Worm (Caenorhabditis elegans): ENCODE results near the gene znfx-1.

znfx-1 gene

ce11 chrII:9231240-9231639, 17.8 kb downstream of the znfx-1 start, which contains the start of gene gst-13:
gst-13 (plus strand) TSS chrII:9231457.
- TF ChIP-seq lin-13 (tag; optimal IDR thresholded peaks at IDR 0.05) (no peak), ham-2 (GFP tag; optimal IDR thresholded peaks at IDR 0.05) (no peak), mls-2 (tag; optimal IDR thresholded peaks at IDR 0.05) (no peak), cnd-1 (tag; optimal IDR thresholded peaks at IDR 0.05) (no peak), sptf-1 (tag; optimal IDR thresholded peaks at IDR 0.05) (no peak), M03D4.4 (tag; optimal IDR thresholded peaks at IDR 0.05) (no peak), ceh-39 (tag; optimal IDR thresholded peaks at IDR 0.05) (no peak), sem-2 (GFP tag; optimal IDR thresholded peaks at IDR 0.05) (no peak), lsy-2 (tag; optimal IDR thresholded peaks at IDR 0.05) (no peak), drap-1 (GFP tag; optimal IDR thresholded peaks at IDR 0.05) (no peak), pha-4 (tag; optimal IDR thresholded peaks at IDR 0.05) (no peak)

- TF ChIP-seq unc-62 (GFP tag; optimal IDR thresholded peaks at IDR 0.05) (no peak), blmp-1 (tag; optimal IDR thresholded peaks at IDR 0.05) (peak; percentile 89), drap-1 (GFP tag; optimal IDR thresholded peaks at IDR 0.05) (no peak), nhr-2 (tag; optimal IDR thresholded peaks at IDR 0.05) (no peak), ztf-11 (tag; optimal IDR thresholded peaks at IDR 0.05) (no peak), elt-1 (tag; optimal IDR thresholded peaks at IDR 0.05; ENCODE audit: borderline replicate concordance, insufficient read depth) (no peak), cnd-1 (tag; optimal IDR thresholded peaks at IDR 0.05) (no peak), ham-2 (GFP tag; optimal IDR thresholded peaks at IDR 0.05) (peak; percentile 9), pha-4 (tag; optimal IDR thresholded peaks at IDR 0.05) (no peak), hlh-1 (tag; optimal IDR thresholded peaks at IDR 0.05) (no peak), zip-8 (tag; optimal IDR thresholded peaks at IDR 0.05) (no peak), snpc-4 (tag; optimal IDR thresholded peaks at IDR 0.05) (no peak), flh-1 (GFP tag; optimal IDR thresholded peaks at IDR 0.05) (no peak)
Measured at ce11 chrII:9232493-9232892, 19.0 kb downstream of the znfx-1 start.

ce11 chrII:9232923-9233322, 19.5 kb downstream of the znfx-1 start, which contains the start of gene T26C5.2:
T26C5.2 (plus strand) TSS chrII:9233223.
- TF ChIP-seq unc-120 (tag; optimal IDR thresholded peaks at IDR 0.05; ENCODE audit: poor library complexity, severe bottlenecking) (no peak), ceh-39 (tag; optimal IDR thresholded peaks at IDR 0.05) (no peak), nhr-28 (tag; optimal IDR thresholded peaks at IDR 0.05) (no peak), M03D4.4 (tag; optimal IDR thresholded peaks at IDR 0.05) (no peak), ceh-83 (GFP tag; optimal IDR thresholded peaks at IDR 0.05) (no peak), unc-39 (tag; optimal IDR thresholded peaks at IDR 0.05) (no peak), mls-2 (tag; optimal IDR thresholded peaks at IDR 0.05) (no peak), ztf-11 (tag; optimal IDR thresholded peaks at IDR 0.05) (no peak), cnd-1 (tag; optimal IDR thresholded peaks at IDR 0.05) (no peak)

DNA sequence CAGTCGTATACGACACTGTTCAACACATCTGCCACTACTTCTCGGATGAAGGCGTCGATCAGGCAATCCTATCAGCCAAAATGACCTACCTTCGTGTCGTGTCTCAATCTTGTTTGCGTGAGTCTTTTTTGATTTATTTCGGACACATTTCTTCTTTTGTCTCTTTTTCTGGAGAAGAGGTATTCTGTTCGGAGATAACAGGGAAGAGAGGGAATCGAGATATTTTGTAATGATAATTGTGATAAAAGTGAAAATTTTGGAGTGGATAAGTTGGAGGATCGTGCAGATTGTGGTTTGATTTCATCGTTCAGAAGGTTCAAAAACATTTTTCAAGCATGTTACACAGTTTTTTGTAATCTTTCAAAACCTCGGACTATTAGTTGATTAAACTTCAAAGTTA, 20.4 kb downstream of the znfx-1 start:
- no peak for TF ChIP-seq flh-1 (GFP tag; optimal IDR thresholded peaks at IDR 0.05)
- TF ChIP-seq elt-3 (tag; optimal IDR thresholded peaks at IDR 0.05), result no peak
- no peak for TF ChIP-seq M03D4.4 (tag; optimal IDR thresholded peaks at IDR 0.05)
- TF ChIP-seq sptf-1 (tag; optimal IDR thresholded peaks at IDR 0.05), result no peak
- no peak for TF ChIP-seq bed-3 (GFP tag; optimal IDR thresholded peaks at IDR 0.05)

DNA sequence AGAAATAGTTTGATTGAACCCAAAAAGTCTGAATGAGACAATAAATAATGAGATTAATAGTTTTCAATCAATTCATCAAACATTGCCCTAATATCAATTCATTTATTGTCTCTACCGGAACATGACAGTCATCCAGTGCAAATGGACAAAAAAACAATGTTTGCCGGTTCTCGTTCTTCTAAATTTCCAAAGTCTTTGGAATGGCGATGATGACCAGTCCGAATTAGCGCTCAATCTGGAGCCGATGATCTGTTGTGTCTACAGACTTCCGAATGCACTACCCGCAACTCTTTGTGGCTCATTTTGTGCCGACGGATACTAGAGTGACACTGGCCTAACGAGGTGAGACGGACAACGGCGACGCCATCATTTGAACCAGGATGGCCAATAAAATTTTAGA, 22.8 kb downstream of the znfx-1 start, which contains the start of gene T26C5.3:
Gene T26C5.3 (plus strand): TSS at position 301 of the 400 bp plus-strand sequence.
- TF ChIP-seq sem-2 (GFP tag; optimal IDR thresholded peaks at IDR 0.05), result no peak
- TF ChIP-seq pha-4 (tag; optimal IDR thresholded peaks at IDR 0.05), result no peak
- no peak for TF ChIP-seq ham-2 (GFP tag; optimal IDR thresholded peaks at IDR 0.05)
- TF ChIP-seq zip-8 (tag; optimal IDR thresholded peaks at IDR 0.05), result no peak
- no peak for TF ChIP-seq elt-1 (tag; optimal IDR thresholded peaks at IDR 0.05; ENCODE audit: borderline replicate concordance, insufficient read depth)
- TF ChIP-seq unc-39 (tag; optimal IDR thresholded peaks at IDR 0.05), result no peak
- TF ChIP-seq nhr-76 (tag; optimal IDR thresholded peaks at IDR 0.05), result no peak
- no peak for TF ChIP-seq cnd-1 (tag; optimal IDR thresholded peaks at IDR 0.05)
- TF ChIP-seq nhr-237 (tag; optimal IDR thresholded peaks at IDR 0.05), result no peak
- TF ChIP-seq nhr-2 (tag; optimal IDR thresholded peaks at IDR 0.05), result no peak
- no peak for TF ChIP-seq bed-3 (GFP tag; optimal IDR thresholded peaks at IDR 0.05)
- no peak for TF ChIP-seq unc-120 (tag; optimal IDR thresholded peaks at IDR 0.05; ENCODE audit: poor library complexity, severe bottlenecking)
- no peak for TF ChIP-seq ceh-83 (GFP tag; optimal IDR thresholded peaks at IDR 0.05)
- TF ChIP-seq mep-1 (tag; optimal IDR thresholded peaks at IDR 0.05), result no peak
- no peak for TF ChIP-seq ces-1 (GFP tag; optimal IDR thresholded peaks at IDR 0.05)
- TF ChIP-seq sptf-1 (tag; optimal IDR thresholded peaks at IDR 0.05), result no peak
- no peak for TF ChIP-seq ztf-11 (tag; optimal IDR thresholded peaks at IDR 0.05)

All from whole organism, mixed stage, embryonic.